Worm (Caenorhabditis elegans) whole organism, L1 larva: ENCODE measurements around the gene cyh-1.

Experiments
- ama-1 ChIP-seq: fragments of 150-350 bp; optimal IDR thresholded peaks from 2 replicates; lab custom pipeline; 2014
- blmp-1 ChIP-seq: fragments of 150-350 bp; optimal IDR thresholded peaks from 2 replicates; lab custom pipeline; 2014; ENCODE audit warnings: missing biosample characterization, missing genetic modification characterization
- elt-3 ChIP-seq, 6 experiments: fragments of 150-350 bp in 1 of 6; sonication (generic microtip); optimal IDR thresholded peaks; 2 replicates each; lab custom pipeline; 2017 to 2018; ENCODE audit warnings: missing biosample characterization in 6 of 6, missing genetic modification characterization in 6 of 6, inconsistent platforms in 1 of 6
- jun-1 ChIP-seq: fragments of 150-350 bp; optimal IDR thresholded peaks from 2 replicates; lab custom pipeline; 2014; ENCODE audit warnings: missing biosample characterization, missing genetic modification reagents, missing genetic modification characterization
- lsy-2 ChIP-seq, 2 experiments: fragments of 150-350 bp; optimal IDR thresholded peaks; 2 replicates each; lab custom pipeline; 2014; ENCODE audit warnings: missing biosample characterization in 2 of 2, missing genetic modification characterization in 2 of 2
- mab-9 ChIP-seq: fragments of 200-800 bp; sonication (Bioruptor generic); IDR thresholded peaks from 2 replicates; pipeline ENCODE4 v1.3.6; 2022; ENCODE audit warnings: missing genetic modification reagents, missing genetic modification characterization, missing compliant biosample characterization
- mdl-1 ChIP-seq, 2 experiments: fragments of 150-350 bp; optimal IDR thresholded peaks; 2 replicates each; lab custom pipeline; 2014 to 2017; ENCODE audit warnings: missing biosample characterization in 2 of 2, missing genetic modification characterization in 2 of 2, inconsistent platforms in 1 of 2
- nhr-90 ChIP-seq: sonication (generic microtip); optimal IDR thresholded peaks from 2 replicates; lab custom pipeline; 2016; ENCODE audit warnings: mild to moderate bottlenecking, missing genetic modification characterization, missing compliant biosample characterization; ENCODE audit not compliant: poor library complexity
- skn-1 ChIP-seq: fragments of 150-350 bp; optimal IDR thresholded peaks from 2 replicates; lab custom pipeline; 2014; ENCODE audit warnings: missing biosample characterization, missing genetic modification characterization
- snpc-4 ChIP-seq: fragments of 150-350 bp; optimal IDR thresholded peaks from 2 replicates; lab custom pipeline; 2014; ENCODE audit warnings: missing biosample characterization, missing genetic modification characterization
- sup-37 ChIP-seq: fragments of 200-800 bp; sonication (Bioruptor generic); optimal IDR thresholded peaks from 2 replicates; lab custom pipeline; 2018; ENCODE audit warnings: mild to moderate bottlenecking, missing genetic modification characterization, missing compliant biosample characterization
- zag-1 ChIP-seq: fragments of 150-350 bp; optimal IDR thresholded peaks from 2 replicates; lab custom pipeline; 2014; ENCODE audit warnings: missing biosample characterization, missing genetic modification characterization
- ztf-4 ChIP-seq: fragments of 150-350 bp; optimal IDR thresholded peaks from 2 replicates; lab custom pipeline; 2014; ENCODE audit warnings: missing biosample characterization, missing genetic modification characterization

ce11 chrII:3500373-3500772, 4.4 kb upstream of the cyh-1 start:
- TF ChIP-seq zag-1 (tag; lab: Kevin White, UChicago) (no peak), elt-3 (tag; optimal IDR thresholded peaks at IDR 0.05; lab: Kevin White, UChicago) (no peak), ama-1 (no peak), lsy-2 (tag; optimal IDR thresholded peaks at IDR 0.05; lab: Kevin White, UChicago) (no peak), jun-1 (tag; lab: Kevin White, UChicago) (no peak), ztf-4 (tag; lab: Kevin White, UChicago) (no peak), mdl-1 (tag; optimal IDR thresholded peaks at IDR 0.05; lab: Kevin White, UChicago) (no peak), nhr-90 (tag; lab: Kevin White, UChicago) (no peak), blmp-1 (tag; lab: Kevin White, UChicago) (no peak), skn-1 (tag; lab: Kevin White, UChicago) (no peak), mab-9 (no peak), sup-37 (GFP tag; lab: Kevin White, UChicago) (no peak), snpc-4 (no peak)
